Fruit fly (Drosophila melanogaster) whole organism: ENCODE measurements around the gene CG4452.

Experiments
- CG8478 ChIP-seq: fragments of >200 bp; optimal IDR thresholded peaks from 2 replicates; lab custom pipeline; 2018; ENCODE audit warnings: inconsistent platforms
- Dll ChIP-seq: fragments of >200 bp; optimal IDR thresholded peaks from 2 replicates; lab custom pipeline; 2017
- EcR ChIP-seq, 2 experiments: fragments of >200 bp; optimal IDR thresholded peaks; 2 replicates each; lab custom pipeline; 2017; ENCODE audit warnings: missing biosample characterization in 2 of 2, missing genetic modification characterization in 2 of 2, missing genetic modification reagents in 2 of 2
- pan ChIP-seq: fragments of >200 bp; optimal IDR thresholded peaks from 2 replicates; lab custom pipeline; 2017
- psq ChIP-seq: fragments of >200 bp; optimal IDR thresholded peaks from 2 replicates; lab custom pipeline; 2017
- usp ChIP-seq: fragments of >200 bp; optimal IDR thresholded peaks from 2 replicates; lab custom pipeline; 2017; ENCODE audit warnings: missing biosample characterization, missing genetic modification characterization, mixed read lengths

dm6 chr3L:9396704-9397103 is 29.5 kb downstream of the CG4452 start:
- TF ChIP-seq Dll (no peak), CG8478 (no peak), EcR (GFP tag; optimal IDR thresholded peaks at IDR 0.05; lab: Kevin White, UChicago) (no peak), pan (lab: Kevin White, UChicago) (no peak), usp (GFP tag; lab: Kevin White, UChicago) (no peak), psq (lab: Kevin White, UChicago) (no peak)
